In the genomic region with DNA sequence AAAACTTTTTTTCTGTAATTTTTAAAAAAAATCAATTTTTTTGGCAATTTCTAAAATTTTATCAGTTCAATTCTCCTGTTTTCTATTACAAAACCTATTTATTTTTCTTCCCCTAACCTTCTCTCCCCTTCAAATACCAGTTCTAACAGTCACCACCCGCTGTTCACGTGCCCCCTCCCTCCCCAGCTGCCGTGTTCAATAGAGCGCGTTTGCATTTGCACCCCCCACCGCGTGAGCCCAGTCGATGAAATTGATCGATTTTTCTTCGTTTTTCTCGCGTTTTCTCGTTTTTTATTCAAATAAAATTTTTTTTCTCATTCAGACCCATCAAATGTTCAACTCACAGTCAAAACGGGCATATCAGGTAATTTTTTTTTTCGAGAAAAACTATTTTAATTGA, we compare ENCODE assay signal across 3 worm cellular contexts.
TF ChIP-seq lines count a peak whose summit lies in the region.

A gene (plus strand): TSS at position 332 of the 400 bp plus-strand sequence.

TF ChIP-seq in whole organism, L1 larva, 84 proteins besides CTCF, POLR2A, EP300 and RAD21 (continued from another document and continues in another):
- TF ChIP-seq ztf-4 (tag; optimal IDR thresholded peaks at IDR 0.05; lab: Kevin White, UChicago) (peak; percentile 32), lin-39 (tag; optimal IDR thresholded peaks at IDR 0.05; lab: Kevin White, UChicago) (no peak), hlh-4 (tag; optimal IDR thresholded peaks at IDR 0.05; lab: Kevin White, UChicago) (no peak), lin-13 (GFP tag; optimal IDR thresholded peaks at IDR 0.05; lab: Kevin White, UChicago) (peak; percentile 80), sup-37 (GFP tag; optimal IDR thresholded peaks at IDR 0.05; lab: Kevin White, UChicago) (no peak), pag-3 (tag; optimal IDR thresholded peaks at IDR 0.05; lab: Kevin White, UChicago; ENCODE audit: borderline replicate concordance, insufficient read depth) (peak; percentile 37), lir-3 (tag; optimal IDR thresholded peaks at IDR 0.05; lab: Kevin White, UChicago; ENCODE audit: poor library complexity) (no peak), lin-14 (GFP tag; optimal IDR thresholded peaks at IDR 0.05; lab: Kevin White, UChicago) (peak; percentile 97), sox-4 (tag; optimal IDR thresholded peaks at IDR 0.05; lab: Kevin White, UChicago) (no peak), ceh-8 (GFP tag; optimal IDR thresholded peaks at IDR 0.05; lab: Kevin White, UChicago) (peak; percentile 3), ceh-88 (GFP tag; IDR thresholded peaks at IDR 0.05; lab: Robert Waterston, UW) (no peak), vab-15 (tag; optimal IDR thresholded peaks at IDR 0.05; lab: Kevin White, UChicago) (peak; percentile 69), elt-2 (tag; optimal IDR thresholded peaks at IDR 0.05; lab: Kevin White, UChicago) (peak; percentile 36), ceh-90 (tag; optimal IDR thresholded peaks at IDR 0.05; lab: Kevin White, UChicago) (no peak), lsy-2 (tag; optimal IDR thresholded peaks at IDR 0.05; lab: Kevin White, UChicago) (peak; percentile 70 to 77), nhr-77 (tag; optimal IDR thresholded peaks at IDR 0.05; lab: Kevin White, UChicago) (peak; percentile 58), unc-86 (tag; optimal IDR thresholded peaks at IDR 0.05; lab: Kevin White, UChicago) (peak; percentile 3), nhr-76 (tag; optimal IDR thresholded peaks at IDR 0.05; lab: Kevin White, UChicago) (no peak), efl-3 (GFP tag; optimal IDR thresholded peaks at IDR 0.05; lab: Kevin White, UChicago) (no peak), nhr-19 (GFP tag; conservative IDR thresholded peaks at IDR 0.05; lab: Robert Waterston, UW) (peak; percentile 75), lin-15B (tag; optimal IDR thresholded peaks at IDR 0.05; lab: Kevin White, UChicago) (peak; percentile 34), sptf-1 (tag; optimal IDR thresholded peaks at IDR 0.05; lab: Kevin White, UChicago) (no peak), tlp-1 (tag; optimal IDR thresholded peaks at IDR 0.05; lab: Kevin White, UChicago) (no peak), tbx-2 (tag; optimal IDR thresholded peaks at IDR 0.05; lab: Kevin White, UChicago) (peak; percentile 43), nhr-85 (tag; lab: Kevin White, UChicago) (peak; percentile 89), nhr-237 (tag; optimal IDR thresholded peaks at IDR 0.05; lab: Kevin White, UChicago) (peak; percentile 9), egl-13 (tag; optimal IDR thresholded peaks at IDR 0.05; lab: Kevin White, UChicago) (no peak), mab-9 (GFP tag; IDR thresholded peaks at IDR 0.05; lab: Robert Waterston, UW) (0 out of 2 replicates have a peak, but pooled peaks have one; percentile 16), C16A3.4 (tag; optimal IDR thresholded peaks at IDR 0.05; lab: Kevin White, UChicago) (peak; percentile 88), nhr-28 (tag; optimal IDR thresholded peaks at IDR 0.05; lab: Kevin White, UChicago) (no peak), elt-3 (tag; optimal IDR thresholded peaks at IDR 0.05; lab: Kevin White, UChicago) (peak in 3 of 6 experiments; percentile 47 to 70 (median 64)), efl-1 (optimal IDR thresholded peaks at IDR 0.05; lab: Kevin White, UChicago) (peak; percentile 65 to 71), efl-1 (GFP tag; optimal IDR thresholded peaks at IDR 0.05 in 1 of 2; lab: Kevin White, UChicago) (peak; percentile 68 to 96), isw-1 (GFP tag; IDR thresholded peaks at IDR 0.05; lab: Robert Waterston, UW) (peak; percentile 31; the same call in 1 of the 2 replicates), pax-3 (tag; optimal IDR thresholded peaks at IDR 0.05; lab: Kevin White, UChicago) (no peak), irx-1 (tag; optimal IDR thresholded peaks at IDR 0.05; lab: Kevin White, UChicago) (no peak), F16B12.6 (tag; optimal IDR thresholded peaks at IDR 0.05; lab: Kevin White, UChicago) (peak; percentile 36), nhr-71 (tag; optimal IDR thresholded peaks at IDR 0.05; lab: Kevin White, UChicago) (peak; percentile 78), fkh-4 (tag; optimal IDR thresholded peaks at IDR 0.05; lab: Kevin White, UChicago; ENCODE audit: borderline replicate concordance) (no peak), aly-2 (tag; optimal IDR thresholded peaks at IDR 0.05; lab: Kevin White, UChicago) (no peak), alr-1 (tag; optimal IDR thresholded peaks at IDR 0.05; lab: Kevin White, UChicago; ENCODE audit: borderline replicate concordance) (no peak), nhr-84 (tag; optimal IDR thresholded peaks at IDR 0.05; lab: Kevin White, UChicago) (no peak)

TF ChIP-seq in whole organism, L3 larva, 47 proteins besides CTCF, POLR2A, EP300 and RAD21 (continued from another document):
- peak; percentile 89 for TF ChIP-seq pha-4 (tag; optimal IDR thresholded peaks at IDR 0.05; lab: Kevin White, UChicago)
- peak; percentile 77 for TF ChIP-seq nhr-23 (tag; optimal IDR thresholded peaks at IDR 0.05; lab: Kevin White, UChicago)
- no peak for TF ChIP-seq daf-12 (tag; optimal IDR thresholded peaks at IDR 0.05; lab: Kevin White, UChicago)
- no peak for TF ChIP-seq skn-1 (tag; optimal IDR thresholded peaks at IDR 0.05; lab: Kevin White, UChicago)
- TF ChIP-seq nhr-11 (tag; optimal IDR thresholded peaks at IDR 0.05; lab: Kevin White, UChicago) = no peak
- no peak for TF ChIP-seq unc-62 (GFP tag; optimal IDR thresholded peaks at IDR 0.05; lab: Kevin White, UChicago)
- TF ChIP-seq nhr-43 (tag; optimal IDR thresholded peaks at IDR 0.05; lab: Kevin White, UChicago; ENCODE audit: poor library complexity, severe bottlenecking) = no peak
- no peak for TF ChIP-seq sea-2 (GFP tag; optimal IDR thresholded peaks at IDR 0.05; lab: Kevin White, UChicago)
- no peak for TF ChIP-seq ceh-9 (tag; optimal IDR thresholded peaks at IDR 0.05; lab: Kevin White, UChicago)
- TF ChIP-seq elt-2 (tag; optimal IDR thresholded peaks at IDR 0.05; lab: Kevin White, UChicago) = peak; percentile 59
- peak; percentile 76 for TF ChIP-seq hmg-11 (tag; optimal IDR thresholded peaks at IDR 0.05; lab: Kevin White, UChicago)
- peak; percentile 75 for TF ChIP-seq nfya-1 (tag; optimal IDR thresholded peaks at IDR 0.05; lab: Kevin White, UChicago; ENCODE audit: insufficient read depth)
- TF ChIP-seq ceh-82 (tag; optimal IDR thresholded peaks at IDR 0.05; lab: Kevin White, UChicago) = no peak
- no peak for TF ChIP-seq egl-5 (tag; optimal IDR thresholded peaks at IDR 0.05; lab: Kevin White, UChicago)
- no peak for TF ChIP-seq elt-1 (tag; optimal IDR thresholded peaks at IDR 0.05; lab: Kevin White, UChicago)
- TF ChIP-seq nhr-237 (tag; optimal IDR thresholded peaks at IDR 0.05; lab: Kevin White, UChicago) = no peak
- TF ChIP-seq tbx-2 (tag; optimal IDR thresholded peaks at IDR 0.05; lab: Kevin White, UChicago) = no peak
- TF ChIP-seq lin-15B (tag; optimal IDR thresholded peaks at IDR 0.05; lab: Kevin White, UChicago) = peak; percentile 80
- TF ChIP-seq unc-39 (tag; optimal IDR thresholded peaks at IDR 0.05; lab: Kevin White, UChicago) = no peak
- no peak for TF ChIP-seq fkh-10 (GFP tag; optimal IDR thresholded peaks at IDR 0.05; lab: Kevin White, UChicago)
- TF ChIP-seq eor-1 (tag; optimal IDR thresholded peaks at IDR 0.05; lab: Kevin White, UChicago) = no peak
- no peak for TF ChIP-seq ztf-11 (tag; optimal IDR thresholded peaks at IDR 0.05; lab: Kevin White, UChicago)
- peak; percentile 78 for TF ChIP-seq mdl-1 (tag; optimal IDR thresholded peaks at IDR 0.05; lab: Kevin White, UChicago)
- peak; percentile 4 for TF ChIP-seq pqm-1 (tag; optimal IDR thresholded peaks at IDR 0.05; lab: Kevin White, UChicago)
- peak; percentile 40 for TF ChIP-seq ztf-4 (tag; optimal IDR thresholded peaks at IDR 0.05; lab: Kevin White, UChicago)
- no peak for TF ChIP-seq fkh-2 (tag; optimal IDR thresholded peaks at IDR 0.05; lab: Kevin White, UChicago)
- TF ChIP-seq lsy-12 (tag; optimal IDR thresholded peaks at IDR 0.05; lab: Kevin White, UChicago) = peak; percentile 55
- peak; percentile 46 for TF ChIP-seq mml-1 (tag; optimal IDR thresholded peaks at IDR 0.05; lab: Kevin White, UChicago)

TF ChIP-seq in whole organism, young adult, 124 proteins besides CTCF, POLR2A, EP300 and RAD21 (continued from another document and continues in another):
- TF ChIP-seq aptf-2 (GFP tag; conservative IDR thresholded peaks at IDR 0.05; lab: Robert Waterston, UW) = no peak
- TF ChIP-seq lin-35 (GFP tag; optimal IDR thresholded peaks at IDR 0.05; lab: Kevin White, UChicago) = peak in 1 of 3 experiments; percentile 68
- no peak for TF ChIP-seq akir-1 (GFP tag; optimal IDR thresholded peaks at IDR 0.05; lab: Kevin White, UChicago)
- TF ChIP-seq F49E8.2 (tag; optimal IDR thresholded peaks at IDR 0.05; lab: Kevin White, UChicago; ENCODE audit: insufficient read depth) = no peak
- TF ChIP-seq nfyb-1 (GFP tag; IDR thresholded peaks at IDR 0.05; lab: Robert Waterston, UW) = peak; percentile 81
- TF ChIP-seq hlh-26 (GFP tag; conservative IDR thresholded peaks at IDR 0.05; lab: Robert Waterston, UW) = no peak
- no peak for TF ChIP-seq hrde-1 (tag; optimal IDR thresholded peaks at IDR 0.05; lab: Kevin White, UChicago; ENCODE audit: borderline replicate concordance)
- TF ChIP-seq snpc-1.1 (tag; optimal IDR thresholded peaks at IDR 0.05; lab: Kevin White, UChicago; ENCODE audit: insufficient read depth) = no peak
- TF ChIP-seq cebp-1 (GFP tag; IDR thresholded peaks at IDR 0.05; lab: Robert Waterston, UW) = no peak
- peak; percentile 83 for TF ChIP-seq cebp-1 (tag; optimal IDR thresholded peaks at IDR 0.05; lab: Kevin White, UChicago)
- no peak for TF ChIP-seq F10E7.11 (tag; optimal IDR thresholded peaks at IDR 0.05; lab: Kevin White, UChicago)
- no peak for TF ChIP-seq ztf-6 (GFP tag; IDR thresholded peaks at IDR 0.05; lab: Robert Waterston, UW)
- peak; percentile 57 for TF ChIP-seq rcor-1 (GFP tag; IDR thresholded peaks at IDR 0.05; lab: Robert Waterston, UW)
- no peak for TF ChIP-seq ceh-91 (GFP tag; IDR thresholded peaks at IDR 0.05; lab: Robert Waterston, UW)
- no peak for TF ChIP-seq aptf-3 (GFP tag; IDR thresholded peaks at IDR 0.05; lab: Robert Waterston, UW)
- TF ChIP-seq zfh-2 (GFP tag; conservative IDR thresholded peaks at IDR 0.05; lab: Robert Waterston, UW) = peak; percentile 62
- TF ChIP-seq somi-1 (GFP tag; optimal IDR thresholded peaks at IDR 0.05; lab: Kevin White, UChicago) = no peak
- TF ChIP-seq ztf-18 (tag; optimal IDR thresholded peaks at IDR 0.05; lab: Kevin White, UChicago) = no peak
- peak; percentile 75 for TF ChIP-seq K12H6.12 (tag; optimal IDR thresholded peaks at IDR 0.05; lab: Kevin White, UChicago)
- TF ChIP-seq athp-1 (tag; optimal IDR thresholded peaks at IDR 0.05; lab: Kevin White, UChicago) = peak; percentile 10
- TF ChIP-seq Y95B8A.8 (GFP tag; IDR thresholded peaks at IDR 0.05; lab: Robert Waterston, UW) = peak; percentile 64; the same call in 1 of the 2 replicates
- TF ChIP-seq unc-62 (GFP tag; optimal IDR thresholded peaks at IDR 0.05; lab: Kevin White, UChicago) = no peak
- TF ChIP-seq snpc-1.3 (tag; optimal IDR thresholded peaks at IDR 0.05; lab: Kevin White, UChicago; ENCODE audit: insufficient read depth) = no peak
- TF ChIP-seq egl-44 (GFP tag; IDR thresholded peaks at IDR 0.05; lab: Robert Waterston, UW) = 0 out of 2 replicates have a peak, but pooled peaks have one; percentile 33
- TF ChIP-seq cebp-2 (GFP tag; IDR thresholded peaks at IDR 0.05; lab: Robert Waterston, UW) = no peak
- no peak for TF ChIP-seq ccch-3 (GFP tag; optimal IDR thresholded peaks at IDR 0.05; lab: Kevin White, UChicago)
- TF ChIP-seq K11D2.4 (GFP tag; IDR thresholded peaks at IDR 0.05; lab: Robert Waterston, UW) = 0 out of 2 replicates have a peak, but pooled peaks have one; percentile 15
- TF ChIP-seq madf-8 (GFP tag; conservative IDR thresholded peaks at IDR 0.05; lab: Robert Waterston, UW) = no peak
- no peak for TF ChIP-seq chd-7 (tag; optimal IDR thresholded peaks at IDR 0.05; lab: Kevin White, UChicago)
- TF ChIP-seq zim-3 (tag; optimal IDR thresholded peaks at IDR 0.05; lab: Kevin White, UChicago) = no peak
- TF ChIP-seq fkh-3 (tag; optimal IDR thresholded peaks at IDR 0.05; lab: Kevin White, UChicago) = no peak
- TF ChIP-seq F39B2.1 (GFP tag; IDR thresholded peaks at IDR 0.05; lab: Robert Waterston, UW) = no peak
- TF ChIP-seq attf-3 (GFP tag; conservative IDR thresholded peaks at IDR 0.05; lab: Robert Waterston, UW) = no peak
- no peak for TF ChIP-seq unc-130 (GFP tag; optimal IDR thresholded peaks at IDR 0.05; lab: Kevin White, UChicago)
- TF ChIP-seq hmg-20 (GFP tag; IDR thresholded peaks at IDR 0.05; lab: Robert Waterston, UW) = 0 out of 2 replicates have a peak, but pooled peaks have one; percentile 22
- no peak for TF ChIP-seq F22D6.2 (tag; optimal IDR thresholded peaks at IDR 0.05; lab: Kevin White, UChicago)
- no peak for TF ChIP-seq lin-40 (tag; optimal IDR thresholded peaks at IDR 0.05; lab: Kevin White, UChicago)
- no peak for TF ChIP-seq mel-28 (tag; optimal IDR thresholded peaks at IDR 0.05; lab: Kevin White, UChicago; ENCODE audit: borderline replicate concordance)
- no peak for TF ChIP-seq ztf-25 (GFP tag; IDR thresholded peaks at IDR 0.05; lab: Robert Waterston, UW)
- peak; percentile 89 for TF ChIP-seq attf-5 (GFP tag; optimal IDR thresholded peaks at IDR 0.05; lab: Kevin White, UChicago)
- no peak for TF ChIP-seq snpc-3.4 (tag; optimal IDR thresholded peaks at IDR 0.05; lab: Kevin White, UChicago)
- no peak for TF ChIP-seq bed-2 (GFP tag; IDR thresholded peaks at IDR 0.05; lab: Robert Waterston, UW)
- TF ChIP-seq lin-54 (GFP tag; optimal IDR thresholded peaks at IDR 0.05; lab: Kevin White, UChicago) = peak; percentile 20
- TF ChIP-seq B0035.1 (tag; optimal IDR thresholded peaks at IDR 0.05; lab: Kevin White, UChicago) = no peak
- no peak for TF ChIP-seq pha-4 (tag; optimal IDR thresholded peaks at IDR 0.05; lab: Kevin White, UChicago)
- peak; percentile 41 for TF ChIP-seq repo-1 (tag; optimal IDR thresholded peaks at IDR 0.05; lab: Kevin White, UChicago)
- TF ChIP-seq tbp1 (GFP tag; optimal IDR thresholded peaks at IDR 0.05; lab: Kevin White, UChicago) = peak; percentile 57
- TF ChIP-seq nhr-90 (tag; optimal IDR thresholded peaks at IDR 0.05; lab: Kevin White, UChicago) = no peak
- TF ChIP-seq egrh-3 (GFP tag; IDR thresholded peaks at IDR 0.05; lab: Robert Waterston, UW) = peak; percentile 84
- no peak for TF ChIP-seq snpc-4 (GFP tag; optimal IDR thresholded peaks at IDR 0.05; lab: Kevin White, UChicago)
- TF ChIP-seq snpc-4 (tag; optimal IDR thresholded peaks at IDR 0.05; lab: Kevin White, UChicago) = peak in 2 of 4 experiments; percentile 29 to 53
- no peak for TF ChIP-seq ZK185.1 (tag; optimal IDR thresholded peaks at IDR 0.05; lab: Kevin White, UChicago; ENCODE audit: poor library complexity, severe bottlenecking)
- TF ChIP-seq Y67H2A.10 (GFP tag; conservative IDR thresholded peaks at IDR 0.05; lab: Robert Waterston, UW) = no peak; the same call in 1 of the 2 replicates
- TF ChIP-seq ekl-4 (GFP tag; IDR thresholded peaks at IDR 0.05; lab: Robert Waterston, UW) = no peak
- 0 out of 2 replicates have a peak, but pooled peaks have one; percentile 47 for TF ChIP-seq lir-1 (GFP tag; conservative IDR thresholded peaks at IDR 0.05; lab: Robert Waterston, UW)
- TF ChIP-seq sptf-2 (GFP tag; optimal IDR thresholded peaks at IDR 0.05; lab: Kevin White, UChicago) = no peak
- peak; percentile 21 for TF ChIP-seq F23B12.7 (tag; optimal IDR thresholded peaks at IDR 0.05; lab: Kevin White, UChicago; ENCODE audit: insufficient read depth)
- no peak for TF ChIP-seq ztf-22 (GFP tag; optimal IDR thresholded peaks at IDR 0.05; lab: Kevin White, UChicago)
- TF ChIP-seq nhr-179 (tag; optimal IDR thresholded peaks at IDR 0.05; lab: Kevin White, UChicago) = no peak
- no peak for TF ChIP-seq attf-6 (GFP tag; IDR thresholded peaks at IDR 0.05; lab: Robert Waterston, UW)
- TF ChIP-seq pbrm-1 (GFP tag; IDR thresholded peaks at IDR 0.05; lab: Robert Waterston, UW) = peak; percentile 71
- TF ChIP-seq sea-2 (GFP tag; IDR thresholded peaks at IDR 0.05; lab: Robert Waterston, UW) = no peak
- peak; percentile 70; the same call in 1 of the 2 replicates for TF ChIP-seq dox-1 (GFP tag; IDR thresholded peaks at IDR 0.05; lab: Robert Waterston, UW)
- TF ChIP-seq ceh-40 (GFP tag; IDR thresholded peaks at IDR 0.05; lab: Robert Waterston, UW) = no peak
- no peak for TF ChIP-seq ets-4 (GFP tag; optimal IDR thresholded peaks at IDR 0.05; lab: Kevin White, UChicago)
- TF ChIP-seq C17E4.6 (GFP tag; IDR thresholded peaks at IDR 0.05; lab: Robert Waterston, UW) = no peak
